Worm (Caenorhabditis elegans) whole organism, young adult: ENCODE data around the gene cest-35.1.

ENCODE experiments used
- B0019.2 ChIP-seq: fragments of 200-800 bp; sonication (Bioruptor generic); conservative IDR thresholded peaks from 2 replicates; pipeline ENCODE4 v1.3.6; 2022; ENCODE audit warnings: missing genetic modification reagents, missing genetic modification characterization, missing compliant biosample characterization
- B0035.1 ChIP-seq: sonication (generic microtip); optimal IDR thresholded peaks from 2 replicates; lab custom pipeline; 2016; ENCODE audit warnings: missing genetic modification characterization, mild to moderate bottlenecking, missing compliant biosample characterization, missing genotype, missing genetic modification reagents
- C06A6.2 ChIP-seq: fragments of 200-800 bp; sonication (Bioruptor generic); conservative IDR thresholded peaks from 2 replicates; pipeline ENCODE4 v1.3.6; 2022; ENCODE audit warnings: missing genetic modification characterization, missing compliant biosample characterization
- C17E4.6 ChIP-seq: fragments of 200-800 bp; sonication (Bioruptor generic); IDR thresholded peaks from 2 replicates; pipeline ENCODE4 v1.3.6; 2022; ENCODE audit warnings: missing genetic modification reagents, missing genetic modification characterization, missing compliant biosample characterization
- D2030.7 ChIP-seq: fragments of 200-800 bp; sonication (Bioruptor generic); IDR thresholded peaks from 2 replicates; pipeline ENCODE4 v1.3.6; 2022; ENCODE audit warnings: missing genetic modification reagents, missing genetic modification characterization, missing compliant biosample characterization
- F52B5.7 ChIP-seq: sonication (generic microtip); optimal IDR thresholded peaks from 2 replicates; lab custom pipeline; 2016; ENCODE audit warnings: mild to moderate bottlenecking, missing genetic modification characterization, missing compliant biosample characterization
- Y53G8AR.9 ChIP-seq: fragments of 200-800 bp; sonication (Bioruptor generic); conservative IDR thresholded peaks from 2 replicates; pipeline ENCODE4 v1.3.6; 2022; ENCODE audit warnings: missing genetic modification reagents, missing genetic modification characterization, missing compliant biosample characterization
- Y67H2A.10 ChIP-seq: fragments of 200-800 bp; sonication (Bioruptor generic); conservative IDR thresholded peaks from 2 replicates; pipeline ENCODE4 v1.3.6; 2022; ENCODE audit warnings: missing genetic modification reagents, missing genetic modification characterization, missing compliant biosample characterization
- ZK185.1 ChIP-seq: sonication (generic microtip); optimal IDR thresholded peaks from 2 replicates; lab custom pipeline; 2016; ENCODE audit warnings: mild to moderate bottlenecking, missing genetic modification characterization, missing compliant biosample characterization; ENCODE audit not compliant: poor library complexity, severe bottlenecking
- akir-1 ChIP-seq: fragments of 200-800 bp; sonication (Bioruptor generic); optimal IDR thresholded peaks from 2 replicates; lab custom pipeline; 2018; ENCODE audit warnings: mild to moderate bottlenecking, missing genetic modification characterization, moderate library complexity, missing compliant biosample characterization
- aptf-2 ChIP-seq: fragments of 200-800 bp; sonication (Bioruptor generic); conservative IDR thresholded peaks from 2 replicates; pipeline ENCODE4 v1.3.6; 2022; ENCODE audit warnings: missing genetic modification reagents, missing genetic modification characterization, missing compliant biosample characterization
- aptf-3 ChIP-seq: fragments of 200-800 bp; sonication (Bioruptor generic); IDR thresholded peaks from 2 replicates; pipeline ENCODE4 v1.3.6; 2022; ENCODE audit warnings: missing genetic modification characterization, missing compliant biosample characterization
- atf-7 ChIP-seq: sonication (generic microtip); optimal IDR thresholded peaks from 2 replicates; lab custom pipeline; 2017; ENCODE audit warnings: mild to moderate bottlenecking, missing genetic modification characterization, missing compliant biosample characterization
- bed-1 ChIP-seq: fragments of 200-800 bp; sonication (Bioruptor generic); IDR thresholded peaks from 2 replicates; pipeline ENCODE4 v1.3.6; 2022; ENCODE audit warnings: missing genetic modification reagents, missing genetic modification characterization, missing compliant biosample characterization
- ccch-3 ChIP-seq: fragments of 200-800 bp; sonication (Bioruptor generic); optimal IDR thresholded peaks from 2 replicates; lab custom pipeline; 2018; ENCODE audit warnings: mild to moderate bottlenecking, missing genetic modification characterization, missing compliant biosample characterization
- cebp-1 ChIP-seq, 2 experiments: fragments of 200-800 bp in 1 of 2; sonication (Bioruptor generic) in 1 of 2; sonication (generic microtip) in 1 of 2; IDR thresholded peaks in 1 of 2; optimal IDR thresholded peaks in 1 of 2; 2 replicates each; pipeline versions ENCODE4 v1.3.6 to Lab custom; 2017 to 2022; ENCODE audit warnings: missing compliant biosample characterization in 2 of 2, missing genetic modification characterization in 2 of 2, mild to moderate bottlenecking in 1 of 2, missing genetic modification reagents in 1 of 2, moderate library complexity in 1 of 2
- cebp-2 ChIP-seq: fragments of 200-800 bp; sonication (Bioruptor generic); IDR thresholded peaks from 2 replicates; pipeline ENCODE4 v1.3.6; 2022; ENCODE audit warnings: missing genetic modification characterization, missing compliant biosample characterization
- ceh-27 ChIP-seq: fragments of 200-800 bp; sonication (Bioruptor generic); optimal IDR thresholded peaks from 2 replicates; lab custom pipeline; 2018; ENCODE audit warnings: mild to moderate bottlenecking, missing genetic modification characterization, moderate library complexity, missing compliant biosample characterization
- chd-7 ChIP-seq: sonication (generic microtip); optimal IDR thresholded peaks from 2 replicates; lab custom pipeline; 2016; ENCODE audit warnings: mild to moderate bottlenecking, missing genetic modification characterization, moderate library complexity, missing compliant biosample characterization
- ets-4 ChIP-seq: fragments of 200-800 bp; sonication (Bioruptor generic); optimal IDR thresholded peaks from 2 replicates; lab custom pipeline; 2018; ENCODE audit warnings: mild to moderate bottlenecking, missing genetic modification characterization, missing compliant biosample characterization
- him-1 ChIP-seq: sonication (generic microtip); optimal IDR thresholded peaks from 2 replicates; lab custom pipeline; 2016; ENCODE audit warnings: missing genotype, missing genetic modification reagents, missing genetic modification characterization, missing compliant biosample characterization
- lag-1 ChIP-seq: fragments of 200-800 bp; sonication (Bioruptor generic); IDR thresholded peaks from 2 replicates; pipeline ENCODE4 v1.3.6; 2022; ENCODE audit warnings: missing genetic modification reagents, missing genetic modification characterization, missing compliant biosample characterization
- lin-26 ChIP-seq: fragments of 200-800 bp; sonication (Bioruptor generic); IDR thresholded peaks from 2 replicates; pipeline ENCODE4 v1.3.6; 2022; ENCODE audit warnings: missing genetic modification reagents, missing genetic modification characterization, missing compliant biosample characterization
- lin-40 ChIP-seq: sonication (generic microtip); optimal IDR thresholded peaks from 2 replicates; lab custom pipeline; 2016; ENCODE audit warnings: missing genetic modification characterization, mild to moderate bottlenecking, missing compliant biosample characterization, missing genotype, missing genetic modification reagents
- lir-1 ChIP-seq: fragments of 200-800 bp; sonication (Bioruptor generic); conservative IDR thresholded peaks from 2 replicates; pipeline ENCODE4 v1.3.6; 2022; ENCODE audit warnings: missing genetic modification reagents, missing genetic modification characterization, missing compliant biosample characterization
- lsl-1 ChIP-seq: fragments of 200-800 bp; sonication (Bioruptor generic); optimal IDR thresholded peaks from 2 replicates; lab custom pipeline; 2018; ENCODE audit warnings: mild to moderate bottlenecking, missing genetic modification characterization, moderate library complexity, missing compliant biosample characterization
- madf-3 ChIP-seq: fragments of 200-800 bp; sonication (Bioruptor generic); IDR thresholded peaks from 2 replicates; pipeline ENCODE4 v1.3.6; 2022; ENCODE audit warnings: missing genetic modification reagents, missing genetic modification characterization, missing compliant biosample characterization
- mcd-1 ChIP-seq: fragments of 200-800 bp; sonication (Bioruptor generic); IDR thresholded peaks from 2 replicates; pipeline ENCODE4 v1.3.6; 2022; ENCODE audit warnings: missing genetic modification reagents, missing genetic modification characterization, missing compliant biosample characterization
- mxl-1 ChIP-seq: sonication (generic microtip); optimal IDR thresholded peaks from 2 replicates; lab custom pipeline; 2016; ENCODE audit warnings: missing genetic modification characterization, missing compliant biosample characterization
- nfya-2 ChIP-seq: fragments of 200-800 bp; sonication (Bioruptor generic); IDR thresholded peaks from 2 replicates; pipeline ENCODE4 v1.3.6; 2022; ENCODE audit warnings: missing genetic modification reagents, missing genetic modification characterization, missing compliant biosample characterization
- nfyb-1 ChIP-seq: fragments of 200-800 bp; sonication (Bioruptor generic); IDR thresholded peaks from 2 replicates; pipeline ENCODE4 v1.3.6; 2022; ENCODE audit warnings: missing genetic modification reagents, missing genetic modification characterization, missing compliant biosample characterization
- nhr-179 ChIP-seq: sonication (generic microtip); optimal IDR thresholded peaks from 2 replicates; lab custom pipeline; 2016; ENCODE audit warnings: mild to moderate bottlenecking, missing genetic modification characterization, missing compliant biosample characterization
- nhr-80 ChIP-seq: sonication (generic microtip); optimal IDR thresholded peaks from 2 replicates; lab custom pipeline; 2016; ENCODE audit warnings: missing genetic modification characterization, missing compliant biosample characterization
- nhr-90 ChIP-seq: sonication (generic microtip); optimal IDR thresholded peaks from 2 replicates; lab custom pipeline; 2016; ENCODE audit warnings: missing genotype, mild to moderate bottlenecking, missing genetic modification characterization, missing compliant biosample characterization
- pha-4 ChIP-seq: fragments of 150-350 bp; sonication (generic microtip); optimal IDR thresholded peaks from 2 replicates; lab custom pipeline; 2014; ENCODE audit warnings: missing biosample characterization, missing genetic modification reagents, missing genetic modification characterization
- rcor-1 ChIP-seq: fragments of 200-800 bp; sonication (Bioruptor generic); IDR thresholded peaks from 2 replicates; pipeline ENCODE4 v1.3.6; 2022; ENCODE audit warnings: missing genetic modification reagents, missing genetic modification characterization, missing compliant biosample characterization
- rec-8 ChIP-seq, 2 experiments: sonication (generic microtip); optimal IDR thresholded peaks; 2 replicates each; lab custom pipeline; 2016; ENCODE audit warnings: mild to moderate bottlenecking in 2 of 2, missing genetic modification characterization in 2 of 2, missing genetic modification reagents in 2 of 2, missing genotype in 2 of 2, missing biosample characterization in 1 of 2, missing compliant biosample characterization in 1 of 2, moderate library complexity in 1 of 2
- snpc-1.1 ChIP-seq: sonication (generic microtip); optimal IDR thresholded peaks from 2 replicates; lab custom pipeline; 2017; ENCODE audit warnings: missing genetic modification characterization, mild to moderate bottlenecking, missing compliant biosample characterization, antibody characterized with exemption, moderate library complexity, missing genotype, missing genetic modification reagents; ENCODE audit not compliant: insufficient read depth
- sptf-2 ChIP-seq: fragments of 200-800 bp; sonication (Bioruptor generic); optimal IDR thresholded peaks from 2 replicates; lab custom pipeline; 2018; ENCODE audit warnings: mild to moderate bottlenecking, missing genetic modification characterization, missing compliant biosample characterization
- tbp1 ChIP-seq: fragments of 200-800 bp; sonication (Bioruptor generic); optimal IDR thresholded peaks from 2 replicates; lab custom pipeline; 2018; ENCODE audit warnings: mild to moderate bottlenecking, missing genetic modification characterization, missing compliant biosample characterization
- tlf-1 ChIP-seq: fragments of 200-800 bp; sonication (Bioruptor generic); optimal IDR thresholded peaks from 2 replicates; lab custom pipeline; 2018; ENCODE audit warnings: mild to moderate bottlenecking, missing genetic modification characterization, missing compliant biosample characterization
- unc-130 ChIP-seq: sonication (generic microtip); optimal IDR thresholded peaks from 2 replicates; lab custom pipeline; 2016; ENCODE audit warnings: missing genetic modification reagents, missing genetic modification characterization, missing compliant biosample characterization

cest-35.1 gene

DNA sequence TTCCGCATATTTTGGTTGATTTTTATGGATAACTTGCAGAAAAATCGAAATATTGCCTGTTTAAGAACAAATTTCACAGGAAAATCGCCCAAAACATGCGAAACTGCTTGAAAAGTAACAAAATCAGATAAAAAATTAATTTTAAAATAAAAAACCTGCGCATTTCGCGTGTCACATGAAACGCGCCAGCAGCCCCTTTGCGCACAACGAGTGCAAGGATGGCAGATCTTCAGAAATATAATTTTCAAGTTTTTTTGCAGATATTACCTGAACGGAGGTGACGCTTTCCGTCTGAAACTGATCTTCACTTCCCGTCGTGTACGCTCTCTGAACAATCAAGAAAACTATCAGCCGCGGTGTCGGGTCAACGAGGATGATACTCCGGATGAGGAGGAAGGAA, 32.0 kb upstream of the cest-35.1 start (continued):
- TF ChIP-seq nhr-179: no peak
- no peak for TF ChIP-seq B0019.2 (GFP tag; lab: Robert Waterston, UW)
- TF ChIP-seq madf-3: 0 out of 2 replicates have a peak, but pooled peaks have one; percentile 61
- no peak for TF ChIP-seq akir-1 (GFP tag; lab: Kevin White, UChicago)
- no peak for TF ChIP-seq chd-7 (tag; lab: Kevin White, UChicago)
- TF ChIP-seq sptf-2 (GFP tag; lab: Kevin White, UChicago): no peak
- no peak for TF ChIP-seq ccch-3 (GFP tag; lab: Kevin White, UChicago)
- TF ChIP-seq nfyb-1 (GFP tag; lab: Robert Waterston, UW): peak; percentile 16; the same call in 1 of the 2 replicates
- TF ChIP-seq tbp1 (GFP tag; lab: Kevin White, UChicago): no peak
- no peak for TF ChIP-seq aptf-3
- peak; percentile 77 for TF ChIP-seq mcd-1
- TF ChIP-seq F52B5.7 (tag; lab: Kevin White, UChicago): no peak

DNA sequence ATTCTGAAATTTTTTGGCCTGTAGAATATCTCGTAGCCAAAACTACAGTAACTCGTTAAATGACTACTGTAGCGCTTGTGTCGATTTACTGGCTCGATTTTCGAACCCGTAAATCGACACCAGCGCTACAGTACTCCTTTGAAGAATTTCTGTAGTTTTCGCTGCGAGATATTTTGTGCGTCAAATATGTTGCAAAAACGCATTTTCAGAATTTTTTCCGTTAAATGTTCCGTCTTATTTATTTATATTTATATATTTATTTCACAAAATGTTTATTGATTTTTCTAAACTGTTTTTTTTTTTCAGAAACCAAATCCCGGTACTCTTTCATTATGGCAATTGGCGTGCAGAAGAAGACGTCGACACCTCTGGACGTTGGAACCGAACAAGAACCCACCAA, 30.8 kb upstream of the cest-35.1 start, which contains the start of gene natc-2:
natc-2 (plus strand) TSS at position 301 of the 400 bp plus-strand sequence.
- peak; percentile 24 for TF ChIP-seq lsl-1 (GFP tag; lab: Kevin White, UChicago)
- no peak for TF ChIP-seq nhr-90 (tag; lab: Kevin White, UChicago)

DNA sequence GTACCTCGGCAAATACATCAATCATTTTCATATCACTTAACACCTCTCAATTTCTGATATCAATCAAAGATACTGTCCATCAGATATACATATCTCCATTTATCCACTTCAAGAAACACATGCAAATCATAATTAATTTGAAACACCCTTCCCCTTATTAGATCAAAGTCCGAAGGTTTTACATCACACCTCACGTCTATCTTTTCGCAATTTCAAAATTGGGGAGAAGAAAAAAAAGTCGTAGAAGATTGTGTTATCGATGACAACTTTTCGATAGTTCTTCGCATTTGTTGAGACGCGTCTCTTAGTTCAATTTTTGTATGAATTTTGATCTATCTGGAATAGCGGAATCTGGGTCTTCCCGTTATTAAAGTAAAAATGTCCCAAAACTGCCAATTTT, 30.3 kb upstream of the cest-35.1 start:
- TF ChIP-seq mxl-1 (tag; lab: Kevin White, UChicago) (no peak), tlf-1 (no peak), ets-4 (no peak), pha-4 (tag; lab: Kevin White, UChicago) (no peak), snpc-1.1 (tag; lab: Kevin White, UChicago) (no peak), Y67H2A.10 (no peak), nfyb-1 (GFP tag; lab: Robert Waterston, UW) (no peak), nfya-2 (GFP tag; lab: Robert Waterston, UW) (no peak), lag-1 (GFP tag; lab: Robert Waterston, UW) (no peak), Y53G8AR.9 (GFP tag; lab: Robert Waterston, UW) (no peak), rec-8 (tag; optimal IDR thresholded peaks at IDR 0.05; lab: Kevin White, UChicago) (no peak), him-1 (tag; lab: Kevin White, UChicago) (no peak), D2030.7 (no peak), atf-7 (tag; lab: Kevin White, UChicago) (no peak), ceh-27 (GFP tag; lab: Kevin White, UChicago) (no peak), aptf-2 (GFP tag; lab: Robert Waterston, UW) (no peak), bed-1 (GFP tag; lab: Robert Waterston, UW) (no peak), rcor-1 (GFP tag; lab: Robert Waterston, UW) (peak; percentile 31; the same call in 1 of the 2 replicates), C17E4.6 (GFP tag; lab: Robert Waterston, UW) (no peak), cebp-1 (GFP tag; IDR thresholded peaks at IDR 0.05; lab: Robert Waterston, UW) (no peak), cebp-1 (tag; optimal IDR thresholded peaks at IDR 0.05; lab: Kevin White, UChicago) (peak; percentile 2), B0035.1 (no peak), lin-26 (GFP tag; lab: Robert Waterston, UW) (no peak), unc-130 (GFP tag; lab: Kevin White, UChicago) (no peak), C06A6.2 (GFP tag; lab: Robert Waterston, UW) (no peak), ZK185.1 (tag; lab: Kevin White, UChicago) (peak; percentile 32), lin-40 (tag; lab: Kevin White, UChicago) (no peak), aptf-3 (no peak), nhr-80 (tag; lab: Kevin White, UChicago) (peak; percentile 24), cebp-2 (no peak), lir-1 (GFP tag; lab: Robert Waterston, UW) (no peak)
